Fruit fly (Drosophila melanogaster): ENCODE data around the gene Noc3.

DNA sequence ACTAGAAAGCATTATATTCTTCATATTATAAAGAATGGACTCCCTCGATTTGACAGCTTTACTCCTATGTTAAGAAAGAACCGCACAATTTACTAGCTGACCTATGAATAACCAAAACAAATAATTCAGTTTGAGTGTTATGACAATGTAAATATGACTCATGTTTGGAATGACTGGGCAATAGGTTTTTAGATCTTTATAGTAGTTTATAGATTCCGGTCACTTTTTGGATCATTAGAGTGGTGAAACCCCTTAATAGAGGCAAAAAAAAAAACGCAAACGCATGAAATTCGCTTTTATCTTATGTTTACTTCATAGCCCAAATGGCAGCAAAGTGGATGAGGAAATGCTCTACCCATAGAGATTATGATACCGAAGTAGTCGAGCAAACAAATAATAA lies 27.2 kb downstream of the Noc3 start, which contains the start of gene CG14605:
- no peak for TF ChIP-seq CG1621 (tag; optimal IDR thresholded peaks at IDR 0.05)
- no peak for TF ChIP-seq Smox (GFP tag; optimal IDR thresholded peaks at IDR 0.05)
- no peak for TF ChIP-seq Lpt (GFP tag; optimal IDR thresholded peaks at IDR 0.05)
- TF ChIP-seq OdsH (GFP tag; optimal IDR thresholded peaks at IDR 0.05) = no peak
- no peak for TF ChIP-seq dac (GFP tag; optimal IDR thresholded peaks at IDR 0.05)
- TF ChIP-seq acj6 (GFP tag; optimal IDR thresholded peaks at IDR 0.05) = no peak
- TF ChIP-seq CG6854 (GFP tag; optimal IDR thresholded peaks at IDR 0.05) = no peak
- no peak for TF ChIP-seq Hr4 (GFP tag; optimal IDR thresholded peaks at IDR 0.05)
- no peak for TF ChIP-seq CG3032 (tag; optimal IDR thresholded peaks at IDR 0.05)
- TF ChIP-seq Gug (GFP tag; IDR thresholded peaks at IDR 0.05) = no peak
